Fruit fly (Drosophila melanogaster): ENCODE measurements around the gene Lim1.
A peak's percentile ranks its signal among the peaks of the same experiment; 100 is the strongest.

- TF ChIP-seq fd96Ca (GFP tag; IDR thresholded peaks at IDR 0.05) (peak; percentile 49; the same call in 1 of the 3 replicates), rn (GFP tag; IDR thresholded peaks at IDR 0.05) (no peak), CG15710 (tag; optimal IDR thresholded peaks at IDR 0.05) (peak; percentile 47), CG14655 (GFP tag; optimal IDR thresholded peaks at IDR 0.05) (peak; percentile 57)
These were observed 5.3 kb downstream of the Lim1 start for dm6 chrX:8800235-8800771.
